Fruit fly (Drosophila melanogaster) whole organism: ENCODE data around the gene Vps24.

ENCODE experiments used
- pan ChIP-seq: fragments of >200 bp; optimal IDR thresholded peaks from 2 replicates; lab custom pipeline; 2017
- psq ChIP-seq: fragments of >200 bp; optimal IDR thresholded peaks from 2 replicates; lab custom pipeline; 2017

- TF ChIP-seq psq (no peak), pan (lab: Kevin White, UChicago) (no peak)
Observed at dm6 chr3R:4277828-4278227, 32.9 kb downstream of the Vps24 start, which contains the start of gene flip.
